Fruit fly (Drosophila melanogaster): Measurements from ENCODE around the gene CG6793.

- no peak for TF ChIP-seq lz (GFP tag; optimal IDR thresholded peaks at IDR 0.05)
- no peak for TF ChIP-seq CG34406 (GFP tag; optimal IDR thresholded peaks at IDR 0.05)
- TF ChIP-seq Met (GFP tag; optimal IDR thresholded peaks at IDR 0.05): no peak
- no peak for TF ChIP-seq pdm3 (GFP tag; optimal IDR thresholded peaks at IDR 0.05)
- no peak for TF ChIP-seq CG8319 (GFP tag; optimal IDR thresholded peaks at IDR 0.05)
- no peak for TF ChIP-seq CG11762 (GFP tag; optimal IDR thresholded peaks at IDR 0.05; ENCODE audit: insufficient read depth)
- no peak for TF ChIP-seq CG11294 (GFP tag; IDR thresholded peaks at IDR 0.05)
- TF ChIP-seq Eip78C (GFP tag): no peak
- no peak for TF ChIP-seq Gug (GFP tag; IDR thresholded peaks at IDR 0.05)
- TF ChIP-seq CG6854 (GFP tag; optimal IDR thresholded peaks at IDR 0.05): no peak
- TF ChIP-seq fd85E (GFP tag; optimal IDR thresholded peaks at IDR 0.05): no peak
- no peak for TF ChIP-seq CG3919 (GFP tag; optimal IDR thresholded peaks at IDR 0.05)
Measured at dm6 chr3L:12021903-12022302, 20.3 kb upstream of the CG6793 start.
